Fruit fly (Drosophila melanogaster): Measurements from ENCODE around the gene CG14573.

The CG14573 gene

dm6 chr3L:21728616-21729047 lies 5.3 kb upstream of the CG14573 start, which contains the start of the genes CG11247 and Polr2H (continued):
- TF ChIP-seq CG8290 (GFP tag; optimal IDR thresholded peaks at IDR 0.05) (peak; percentile 87), CG8290 (tag; optimal IDR thresholded peaks at IDR 0.05) (peak; percentile 51 to 94), Chrac-16 (GFP tag; optimal IDR thresholded peaks at IDR 0.05) (peak; percentile 95), Awh (GFP tag; IDR thresholded peaks at IDR 0.05) (peak; percentile 38; the same call in 1 of the 2 replicates), Hr51 (GFP tag; optimal IDR thresholded peaks at IDR 0.05) (peak; percentile 83 to 88), CG2199 (GFP tag; IDR thresholded peaks at IDR 0.05) (peak; percentile 90), CG13624 (GFP tag; optimal IDR thresholded peaks at IDR 0.05) (peak; percentile 96), ttk (GFP tag; IDR thresholded peaks at IDR 0.05) (peak; percentile 93), CG6254 (GFP tag; optimal IDR thresholded peaks at IDR 0.05) (peak; percentile 49), bcd (GFP tag; optimal IDR thresholded peaks at IDR 0.05) (peak; percentile 91), pho (GFP tag; optimal IDR thresholded peaks at IDR 0.05) (peak; percentile 96), CG17612 (GFP tag; IDR thresholded peaks at IDR 0.05) (peak; percentile 81), HmgD (GFP tag; optimal IDR thresholded peaks at IDR 0.05) (peak; percentile 94), stwl (tag; optimal IDR thresholded peaks at IDR 0.05) (peak; percentile 79), D19A (tag; optimal IDR thresholded peaks at IDR 0.05) (peak; percentile 58), CG2678 (tag; optimal IDR thresholded peaks at IDR 0.05) (peak; percentile 82), slp2 (GFP tag; optimal IDR thresholded peaks at IDR 0.05) (peak; percentile 89), seq (GFP tag; IDR thresholded peaks at IDR 0.05) (peak; percentile 85), BEAF-32 (GFP tag; optimal IDR thresholded peaks at IDR 0.05) (peak; percentile 93), CG2875 (GFP tag; optimal IDR thresholded peaks at IDR 0.05) (peak; percentile 41), CG9609 (GFP tag; optimal IDR thresholded peaks at IDR 0.05) (peak; percentile 97), Dbx (GFP tag; IDR thresholded peaks at IDR 0.05) (peak; percentile 93), p53 (GFP tag; optimal IDR thresholded peaks at IDR 0.05) (peak; percentile 87), tin (GFP tag; optimal IDR thresholded peaks at IDR 0.05) (peak; percentile 94), CG12769 (tag; optimal IDR thresholded peaks at IDR 0.05) (peak; percentile 94), Hr78 (GFP tag; optimal IDR thresholded peaks at IDR 0.05) (no peak), CG4282 (GFP tag; optimal IDR thresholded peaks at IDR 0.05) (peak; percentile 85), nom (GFP tag; optimal IDR thresholded peaks at IDR 0.05) (no peak), CG10462 (GFP tag; optimal IDR thresholded peaks at IDR 0.05) (peak; percentile 83), CG2712 (tag; optimal IDR thresholded peaks at IDR 0.05) (peak; percentile 90), yki (optimal IDR thresholded peaks at IDR 0.05) (peak; percentile 66), PHDP (tag; optimal IDR thresholded peaks at IDR 0.05) (peak; percentile 80), CG17359 (tag; optimal IDR thresholded peaks at IDR 0.05) (peak; percentile 72), CG3065 (GFP tag; optimal IDR thresholded peaks at IDR 0.05) (peak; percentile 84), ATbp (GFP tag; optimal IDR thresholded peaks at IDR 0.05) (peak; percentile 62), bigmax (GFP tag; optimal IDR thresholded peaks at IDR 0.05) (no peak), CG5180 (GFP tag; optimal IDR thresholded peaks at IDR 0.05) (peak; percentile 12), mirr (GFP tag; optimal IDR thresholded peaks at IDR 0.05) (peak; percentile 47), Hr39 (optimal IDR thresholded peaks at IDR 0.05) (no peak), lbe (GFP tag; optimal IDR thresholded peaks at IDR 0.05) (peak; percentile 62), Six4 (GFP tag; optimal IDR thresholded peaks at IDR 0.05) (peak; percentile 81), Aef1 (GFP tag; IDR thresholded peaks at IDR 0.05) (peak; percentile 95), dmrt99B (tag; optimal IDR thresholded peaks at IDR 0.05) (peak; percentile 72), lola (GFP tag; optimal IDR thresholded peaks at IDR 0.05) (peak in 1 of 3 experiments; percentile 84), slou (GFP tag; optimal IDR thresholded peaks at IDR 0.05) (peak; percentile 85), CG12104 (GFP tag; optimal IDR thresholded peaks at IDR 0.05) (peak; percentile 64), lmd (GFP tag; IDR thresholded peaks at IDR 0.05) (peak; percentile 94), CG11504 (tag; optimal IDR thresholded peaks at IDR 0.05) (peak; percentile 85), vfl (GFP tag; optimal IDR thresholded peaks at IDR 0.05) (peak; percentile 86), dpn (GFP tag; optimal IDR thresholded peaks at IDR 0.05) (peak; percentile 94 to 96), gfzf (GFP tag; optimal IDR thresholded peaks at IDR 0.05) (peak; percentile 60)
